Fruit fly (Drosophila melanogaster) whole organism, embryonic: ENCODE results near the gene mTTF.

ENCODE experiments used
- Abd-B ChIP-seq: fragments of 200-800 bp; sonication (Bioruptor generic); optimal IDR thresholded peaks from 2 replicates; lab custom pipeline; 2018; ENCODE audit warnings: missing biosample characterization, mild to moderate bottlenecking, missing genetic modification characterization, moderate library complexity
- Antp ChIP-seq: fragments of 200-800 bp; sonication (Bioruptor generic); optimal IDR thresholded peaks from 3 replicates; lab custom pipeline; 2016; ENCODE audit warnings: missing biosample characterization, missing genetic modification characterization
- B-H2 ChIP-seq: fragments of 200-800 bp; sonication (Bioruptor generic); optimal IDR thresholded peaks from 2 replicates; lab custom pipeline; 2018; ENCODE audit warnings: missing biosample characterization, mild to moderate bottlenecking, missing genetic modification characterization
- Blimp-1 ChIP-seq: fragments of 200-800 bp; sonication (Bioruptor generic); optimal IDR thresholded peaks from 3 replicates; lab custom pipeline; 2018; ENCODE audit warnings: missing biosample characterization, missing genetic modification characterization, mild to moderate bottlenecking, moderate library complexity, missing genetic modification reagents
- Bteb2 ChIP-seq: fragments of 200-800 bp; sonication (Bioruptor generic); optimal IDR thresholded peaks from 2 replicates; lab custom pipeline; 2016; ENCODE audit warnings: missing biosample characterization, missing genetic modification characterization
- CG10366 ChIP-seq: fragments of 200-800 bp; sonication (Bioruptor generic); IDR thresholded peaks from 2 replicates; pipeline ENCODE4 v1.3.6; 2022; ENCODE audit warnings: missing biosample characterization, missing genetic modification characterization
- CG10654 ChIP-seq: fragments of 200-800 bp; sonication (Bioruptor generic); optimal IDR thresholded peaks from 2 replicates; lab custom pipeline; 2016; ENCODE audit warnings: missing biosample characterization, missing genetic modification characterization
- CG11093 ChIP-seq: fragments of 200-800 bp; sonication (Bioruptor generic); IDR thresholded peaks from 3 replicates; pipeline ENCODE4 v1.3.6; 2022; ENCODE audit warnings: missing biosample characterization, missing genetic modification characterization
- CG11504 ChIP-seq: fragments of 200-800 bp; sonication (Bioruptor generic); optimal IDR thresholded peaks from 3 replicates; lab custom pipeline; 2019; ENCODE audit warnings: missing biosample characterization, mild to moderate bottlenecking, missing genetic modification characterization, moderate library complexity
- CG11696 ChIP-seq: fragments of 200-800 bp; sonication (Bioruptor generic); IDR thresholded peaks from 2 replicates; pipeline ENCODE4 v1.3.6; 2022; ENCODE audit warnings: missing biosample characterization, missing genetic modification characterization
- CG11723 ChIP-seq: fragments of 200-800 bp; sonication (Bioruptor generic); optimal IDR thresholded peaks from 2 replicates; lab custom pipeline; 2017; ENCODE audit warnings: missing biosample characterization, mild to moderate bottlenecking, missing genetic modification characterization
- CG1233 ChIP-seq: fragments of 200-800 bp; sonication (Bioruptor generic); optimal IDR thresholded peaks from 4 replicates; lab custom pipeline; 2018; ENCODE audit warnings: missing biosample characterization, mild to moderate bottlenecking, missing genetic modification characterization
- CG12769 ChIP-seq: fragments of 200-800 bp; sonication (Bioruptor generic); optimal IDR thresholded peaks from 2 replicates; lab custom pipeline; 2019; ENCODE audit warnings: missing biosample characterization, mild to moderate bottlenecking, missing genetic modification characterization, moderate library complexity
- CG2116 ChIP-seq: fragments of 200-800 bp; sonication (Bioruptor generic); optimal IDR thresholded peaks from 3 replicates; lab custom pipeline; 2018; ENCODE audit warnings: missing biosample characterization, mild to moderate bottlenecking, missing genetic modification characterization
- CG2678 ChIP-seq: fragments of 200-800 bp; sonication (Bioruptor generic); optimal IDR thresholded peaks from 3 replicates; lab custom pipeline; 2019; ENCODE audit warnings: missing biosample characterization, mild to moderate bottlenecking, missing genetic modification characterization, moderate library complexity
- CG2889 ChIP-seq: fragments of 200-800 bp; sonication (Bioruptor generic); IDR thresholded peaks from 3 replicates; pipeline ENCODE4 v1.3.6; 2022; ENCODE audit warnings: missing biosample characterization, missing genetic modification characterization
- CG32532 ChIP-seq: fragments of 200-800 bp; sonication (Bioruptor generic); IDR thresholded peaks from 2 replicates; pipeline ENCODE4 v1.3.6; 2022; ENCODE audit warnings: missing biosample characterization, missing genetic modification characterization
- CG4282 ChIP-seq: fragments of 200-800 bp; sonication (Bioruptor generic); optimal IDR thresholded peaks from 2 replicates; lab custom pipeline; 2016; ENCODE audit warnings: missing biosample characterization, missing genetic modification characterization
- CG4404 ChIP-seq: fragments of 200-800 bp; sonication (Bioruptor generic); IDR thresholded peaks from 2 replicates; pipeline ENCODE4 v1.3.6; 2022; ENCODE audit warnings: missing biosample characterization, missing genetic modification characterization
- CG4854 ChIP-seq: fragments of 200-800 bp; sonication (Bioruptor generic); optimal IDR thresholded peaks from 2 replicates; lab custom pipeline; 2016; ENCODE audit warnings: missing biosample characterization, missing genetic modification characterization, inconsistent platforms
- CG6765 ChIP-seq: fragments of 200-800 bp; sonication (Bioruptor generic); optimal IDR thresholded peaks from 3 replicates; lab custom pipeline; 2017; ENCODE audit warnings: missing biosample characterization, mild to moderate bottlenecking, missing genetic modification characterization
- CG7271 ChIP-seq: fragments of 200-800 bp; sonication (Bioruptor generic); optimal IDR thresholded peaks from 2 replicates; lab custom pipeline; 2018; ENCODE audit warnings: missing biosample characterization, mild to moderate bottlenecking, missing genetic modification characterization, moderate library complexity
- CG7839 ChIP-seq: fragments of 200-800 bp; sonication (Bioruptor generic); optimal IDR thresholded peaks from 3 replicates; lab custom pipeline; 2018; ENCODE audit warnings: missing biosample characterization, mild to moderate bottlenecking, missing genetic modification characterization, moderate library complexity
- CG8944 ChIP-seq: fragments of 200-800 bp; sonication (Bioruptor generic); optimal IDR thresholded peaks from 3 replicates; lab custom pipeline; 2016; ENCODE audit warnings: missing biosample characterization, missing genetic modification characterization
- CG9215 ChIP-seq: fragments of 200-800 bp; sonication (Bioruptor generic); IDR thresholded peaks from 2 replicates; pipeline ENCODE4 v1.3.6; 2022; ENCODE audit warnings: missing biosample characterization, missing genetic modification characterization
- CG9817 ChIP-seq: fragments of 200-800 bp; sonication (Bioruptor generic); optimal IDR thresholded peaks from 2 replicates; lab custom pipeline; 2018; ENCODE audit warnings: missing biosample characterization, mild to moderate bottlenecking, missing genetic modification characterization, moderate library complexity
- Chrac-16 ChIP-seq: fragments of 200-800 bp; sonication (Bioruptor generic); optimal IDR thresholded peaks from 3 replicates; lab custom pipeline; 2016; ENCODE audit warnings: missing biosample characterization, missing genetic modification characterization
- D19A ChIP-seq: fragments of 200-800 bp; optimal IDR thresholded peaks from 3 replicates; lab custom pipeline; 2019; ENCODE audit warnings: missing biosample characterization, mild to moderate bottlenecking, missing genetic modification characterization, moderate library complexity
- Dip2 ChIP-seq: fragments of 200-800 bp; sonication (Bioruptor generic); IDR thresholded peaks from 2 replicates; pipeline ENCODE4 v1.3.6; 2022; ENCODE audit warnings: missing biosample characterization, missing genetic modification characterization
- E2f2 ChIP-seq: fragments of 200-800 bp; sonication (Bioruptor generic); IDR thresholded peaks from 2 replicates; pipeline ENCODE4 v1.3.6; 2022; ENCODE audit warnings: missing biosample characterization, missing genetic modification characterization
- H2.0 ChIP-seq: fragments of 200-800 bp; sonication (Bioruptor generic); IDR thresholded peaks from 2 replicates; pipeline ENCODE4 v1.3.6; 2022; ENCODE audit warnings: missing biosample characterization, missing genetic modification characterization
- Mes4 ChIP-seq: fragments of 200-800 bp; sonication (Bioruptor generic); optimal IDR thresholded peaks from 2 replicates; lab custom pipeline; 2016; ENCODE audit warnings: missing biosample characterization, missing genetic modification characterization
- Myb ChIP-seq: fragments of 200-800 bp; sonication (Bioruptor generic); optimal IDR thresholded peaks from 2 replicates; lab custom pipeline; 2016; ENCODE audit warnings: missing biosample characterization, missing genetic modification characterization
- NC2α ChIP-seq: fragments of 200-800 bp; sonication (Bioruptor generic); optimal IDR thresholded peaks from 2 replicates; lab custom pipeline; 2016; ENCODE audit warnings: missing biosample characterization, missing genetic modification characterization
- Oaz ChIP-seq: fragments of 200-800 bp; sonication (Bioruptor generic); IDR thresholded peaks from 2 replicates; pipeline ENCODE4 v1.3.6; 2022; ENCODE audit warnings: missing biosample characterization, missing genetic modification characterization
- Ptx1 ChIP-seq: fragments of 200-800 bp; sonication (Bioruptor generic); IDR thresholded peaks from 2 replicates; pipeline ENCODE4 v1.3.6; 2022; ENCODE audit warnings: missing biosample characterization, missing genetic modification characterization
- Rx ChIP-seq: fragments of 200-800 bp; sonication (Bioruptor generic); IDR thresholded peaks from 2 replicates; pipeline ENCODE4 v1.3.6; 2022; ENCODE audit warnings: missing biosample characterization, missing genetic modification characterization
- Stat92E ChIP-seq, 3 experiments: fragments of >200 bp in 2 of 3; fragments of 200-800 bp in 1 of 3; sonication (Bioruptor generic) in 1 of 3; optimal IDR thresholded peaks; 2 replicates each; lab custom pipeline; 2017 to 2019; ENCODE audit warnings: missing biosample characterization in 3 of 3, missing genetic modification characterization in 3 of 3, mild to moderate bottlenecking in 1 of 3, moderate library complexity in 1 of 3
- Xrp1 ChIP-seq: fragments of 200-800 bp; sonication (Bioruptor generic); IDR thresholded peaks from 2 replicates; pipeline ENCODE4 v1.3.6; 2022; ENCODE audit warnings: missing biosample characterization, missing genetic modification characterization
- amos ChIP-seq: fragments of 200-800 bp; sonication (Bioruptor generic); IDR thresholded peaks from 2 replicates; pipeline ENCODE4 v1.3.6; 2022; ENCODE audit warnings: missing biosample characterization, missing genetic modification characterization; ENCODE audit not compliant: partially characterized antibody
- grau ChIP-seq: fragments of 200-800 bp; optimal IDR thresholded peaks from 3 replicates; lab custom pipeline; 2019; ENCODE audit warnings: missing biosample characterization, mild to moderate bottlenecking, missing genetic modification characterization, moderate library complexity
- gro ChIP-seq: fragments of 200-800 bp; sonication (Bioruptor generic); optimal IDR thresholded peaks from 2 replicates; lab custom pipeline; 2016; ENCODE audit warnings: missing biosample characterization, missing genetic modification characterization
- hbn ChIP-seq: fragments of 200-800 bp; sonication (Bioruptor generic); IDR thresholded peaks from 2 replicates; pipeline ENCODE4 v1.3.6; 2022; ENCODE audit warnings: missing biosample characterization, missing genetic modification characterization; ENCODE audit not compliant: partially characterized antibody
- lilli ChIP-seq: fragments of 200-800 bp; sonication (Bioruptor generic); optimal IDR thresholded peaks from 3 replicates; lab custom pipeline; 2016; ENCODE audit warnings: missing biosample characterization, missing genetic modification characterization
- pita ChIP-seq: fragments of 200-800 bp; sonication (Bioruptor generic); optimal IDR thresholded peaks from 2 replicates; lab custom pipeline; 2017; ENCODE audit warnings: missing biosample characterization, mild to moderate bottlenecking, missing genetic modification characterization
- pzg ChIP-seq: fragments of 200-800 bp; sonication (Bioruptor generic); optimal IDR thresholded peaks from 3 replicates; lab custom pipeline; 2018; ENCODE audit warnings: missing biosample characterization, mild to moderate bottlenecking, missing genetic modification characterization, moderate library complexity
- schlank ChIP-seq: fragments of 200-800 bp; sonication (Bioruptor generic); optimal IDR thresholded peaks from 2 replicates; lab custom pipeline; 2018; ENCODE audit warnings: missing biosample characterization, mild to moderate bottlenecking, missing genetic modification characterization
- sens-2 ChIP-seq: fragments of 200-800 bp; sonication (Bioruptor generic); IDR thresholded peaks from 2 replicates; pipeline ENCODE4 v1.3.6; 2022; ENCODE audit warnings: missing biosample characterization, missing genetic modification characterization
- shn ChIP-seq: fragments of 200-800 bp; sonication (Bioruptor generic); optimal IDR thresholded peaks from 3 replicates; lab custom pipeline; 2016; ENCODE audit warnings: missing biosample characterization, missing genetic modification characterization
- sna ChIP-seq: fragments of 200-800 bp; sonication (Bioruptor generic); IDR thresholded peaks from 2 replicates; pipeline ENCODE4 v1.3.6; 2022; ENCODE audit warnings: missing biosample characterization, missing genetic modification characterization; ENCODE audit not compliant: partially characterized antibody

Gene mTTF

dm6 chr2L:14336311-14336836, 12.2 kb downstream of the mTTF start (continued):
- TF ChIP-seq Abd-B (GFP tag; lab: Kevin White, UChicago) (no peak), D19A (no peak), Blimp-1 (GFP tag; lab: Kevin White, UChicago) (no peak), CG8944 (GFP tag; lab: Kevin White, UChicago) (no peak), schlank (tag; lab: Kevin White, UChicago) (no peak), NC2α (GFP tag; lab: Kevin White, UChicago) (no peak), Rx (GFP tag; lab: Robert Waterston, UW) (no peak), CG9817 (no peak), CG10654 (GFP tag; lab: Kevin White, UChicago) (no peak), hbn (GFP tag; lab: Robert Waterston, UW) (no peak), lilli (GFP tag; lab: Kevin White, UChicago) (no peak)

dm6 chr2L:14333965-14334364, 14.6 kb downstream of the mTTF start, which contains the start of gene CG33090:
CG33090 (plus strand) TSS chr2L:14334158.
- TF ChIP-seq CG10366 (GFP tag; lab: Robert Waterston, UW): no peak
- no peak for TF ChIP-seq B-H2 (GFP tag; lab: Kevin White, UChicago)
- TF ChIP-seq CG7271 (tag; lab: Kevin White, UChicago): no peak
- TF ChIP-seq CG11723 (GFP tag; lab: Kevin White, UChicago): no peak
- no peak for TF ChIP-seq CG2889 (GFP tag; lab: Robert Waterston, UW)
- TF ChIP-seq Antp: no peak
- no peak for TF ChIP-seq CG11696 (GFP tag; lab: Robert Waterston, UW)
- TF ChIP-seq Myb (GFP tag; lab: Kevin White, UChicago): no peak
- no peak for TF ChIP-seq CG4854 (GFP tag; lab: Kevin White, UChicago)
- TF ChIP-seq amos (GFP tag; lab: Robert Waterston, UW): peak; percentile 27; the same call in 1 of the 2 replicates
- TF ChIP-seq Ptx1 (GFP tag; lab: Robert Waterston, UW): no peak
- no peak for TF ChIP-seq Bteb2 (GFP tag; lab: Kevin White, UChicago)
- TF ChIP-seq CG6765 (GFP tag; lab: Kevin White, UChicago): no peak
- no peak for TF ChIP-seq pita (GFP tag; lab: Kevin White, UChicago)
- no peak for TF ChIP-seq sens-2 (GFP tag; lab: Robert Waterston, UW)
- TF ChIP-seq Chrac-16 (GFP tag; lab: Kevin White, UChicago): no peak
- no peak for TF ChIP-seq shn (GFP tag; lab: Kevin White, UChicago)
- no peak for TF ChIP-seq CG11093 (GFP tag; lab: Robert Waterston, UW)
- no peak for TF ChIP-seq CG12769 (tag; lab: Kevin White, UChicago)
- no peak for TF ChIP-seq Xrp1 (GFP tag; lab: Robert Waterston, UW)
- no peak for TF ChIP-seq CG4404 (GFP tag; lab: Robert Waterston, UW)
- TF ChIP-seq pzg (GFP tag; lab: Kevin White, UChicago): peak; percentile 45
- TF ChIP-seq CG7839 (tag; lab: Kevin White, UChicago): no peak
- no peak for TF ChIP-seq Stat92E (GFP tag; optimal IDR thresholded peaks at IDR 0.05; lab: Kevin White, UChicago)
- TF ChIP-seq Oaz (GFP tag; lab: Robert Waterston, UW): no peak
- TF ChIP-seq sna (GFP tag; lab: Robert Waterston, UW): peak; percentile 18; the same call in 1 of the 2 replicates
- no peak for TF ChIP-seq gro (GFP tag; lab: Kevin White, UChicago)
- no peak for TF ChIP-seq Mes4 (GFP tag; lab: Kevin White, UChicago)
- no peak for TF ChIP-seq CG1233 (GFP tag; lab: Kevin White, UChicago)
- TF ChIP-seq CG9215 (GFP tag; lab: Robert Waterston, UW): no peak
- no peak for TF ChIP-seq grau (tag; lab: Kevin White, UChicago)
- no peak for TF ChIP-seq CG10654 (GFP tag; lab: Kevin White, UChicago)
- no peak for TF ChIP-seq Dip2
- peak; percentile 29 for TF ChIP-seq CG11504
- no peak for TF ChIP-seq H2.0 (GFP tag; lab: Robert Waterston, UW)
- peak; percentile 94 for TF ChIP-seq E2f2
- no peak for TF ChIP-seq CG32532 (GFP tag; lab: Robert Waterston, UW)
- TF ChIP-seq CG4282 (GFP tag; lab: Kevin White, UChicago): no peak
- no peak for TF ChIP-seq CG2678
- peak; percentile 50 for TF ChIP-seq CG2116 (GFP tag; lab: Kevin White, UChicago)
